Fruit fly (Drosophila melanogaster) Kc167 (cell line): Measurements from ENCODE around the gene Coq7.

Experiments used
- Sin3A ChIP-seq: fragments of >200 bp; optimal IDR thresholded peaks from 2 replicates; lab custom pipeline; 2018; ENCODE audit warnings: missing external identifiers
- insv ChIP-seq: fragments of >200 bp; optimal IDR thresholded peaks from 3 replicates; lab custom pipeline; 2018; ENCODE audit warnings: missing external identifiers

DNA sequence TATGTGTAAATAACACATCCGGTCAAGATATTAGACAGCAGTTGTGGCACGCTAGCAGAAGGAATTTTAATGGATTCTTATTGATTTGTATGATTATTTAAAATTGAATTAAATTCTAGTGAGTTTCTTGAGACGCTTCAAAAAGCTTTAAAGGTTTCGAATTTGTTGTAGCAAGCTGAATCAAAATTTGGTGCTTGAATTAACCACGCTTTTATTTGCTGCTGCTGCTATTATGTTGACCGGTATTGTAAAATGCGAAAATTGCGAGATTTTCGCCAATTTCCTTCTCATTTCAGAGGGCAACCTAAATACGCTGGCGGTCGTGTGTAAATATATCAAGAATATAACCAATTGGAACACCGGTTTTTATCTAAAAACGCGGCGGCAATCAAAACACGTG is 27.8 kb upstream of the Coq7 start:
- no peak for TF ChIP-seq Sin3A (lab: Kevin White, UChicago)
- no peak for TF ChIP-seq insv (lab: Kevin White, UChicago)
